Fruit fly (Drosophila melanogaster) whole organism, embryonic: ENCODE measurements around the gene CG9391.

Experiments
- B-H1 ChIP-seq: fragments of 200-800 bp; sonication (Bioruptor generic); IDR thresholded peaks from 3 replicates; pipeline ENCODE4 v1.3.6; 2022; ENCODE audit warnings: missing biosample characterization, missing genetic modification characterization
- Bdp1 ChIP-seq: fragments of 200-800 bp; sonication (Bioruptor generic); optimal IDR thresholded peaks from 3 replicates; lab custom pipeline; 2016; ENCODE audit warnings: missing biosample characterization, missing genetic modification characterization
- Bgb ChIP-seq: fragments of 200-800 bp; sonication (Bioruptor generic); IDR thresholded peaks from 2 replicates; pipeline ENCODE4 v1.3.6; 2022; ENCODE audit warnings: missing biosample characterization, missing genetic modification characterization; ENCODE audit not compliant: partially characterized antibody
- CG13424 ChIP-seq: fragments of 200-800 bp; sonication (Bioruptor generic); optimal IDR thresholded peaks from 2 replicates; lab custom pipeline; 2019; ENCODE audit warnings: missing biosample characterization, mild to moderate bottlenecking, missing genetic modification characterization, moderate library complexity
- CG14441 ChIP-seq: fragments of 200-800 bp; sonication (Bioruptor generic); IDR thresholded peaks from 2 replicates; pipeline ENCODE4 v1.3.6; 2022; ENCODE audit warnings: missing biosample characterization, missing genetic modification characterization
- CG1603 ChIP-seq: fragments of 200-800 bp; sonication (Bioruptor generic); optimal IDR thresholded peaks from 2 replicates; lab custom pipeline; 2019; ENCODE audit warnings: missing biosample characterization, mild to moderate bottlenecking, missing genetic modification characterization, moderate library complexity
- CG17802 ChIP-seq: fragments of 200-800 bp; sonication (Bioruptor generic); optimal IDR thresholded peaks from 2 replicates; lab custom pipeline; 2018; ENCODE audit warnings: missing biosample characterization, mild to moderate bottlenecking, missing genetic modification characterization, moderate library complexity
- CG17912 ChIP-seq: fragments of 200-800 bp; sonication (Bioruptor generic); optimal IDR thresholded peaks from 2 replicates; lab custom pipeline; 2018; ENCODE audit warnings: missing biosample characterization, mild to moderate bottlenecking, missing genetic modification characterization
- CG18619 ChIP-seq: fragments of 200-800 bp; sonication (Bioruptor generic); optimal IDR thresholded peaks from 3 replicates; lab custom pipeline; 2017; ENCODE audit warnings: missing biosample characterization, mild to moderate bottlenecking, missing genetic modification characterization
- CG3163 ChIP-seq: fragments of 200-800 bp; sonication (Bioruptor generic); optimal IDR thresholded peaks from 3 replicates; lab custom pipeline; 2016; ENCODE audit warnings: missing biosample characterization, missing genetic modification characterization
- CG42726 ChIP-seq: fragments of 200-800 bp; sonication (Bioruptor generic); IDR thresholded peaks from 2 replicates; pipeline ENCODE4 v1.3.6; 2022; ENCODE audit warnings: missing biosample characterization, missing genetic modification characterization; ENCODE audit not compliant: partially characterized antibody
- CG4328 ChIP-seq: fragments of 200-800 bp; sonication (Bioruptor generic); optimal IDR thresholded peaks from 3 replicates; lab custom pipeline; 2017; ENCODE audit warnings: missing biosample characterization, missing genetic modification reagents, missing genetic modification characterization
- CG43689 ChIP-seq: fragments of 200-800 bp; sonication (Bioruptor generic); IDR thresholded peaks from 2 replicates; pipeline ENCODE4 v1.3.6; 2022; ENCODE audit warnings: missing biosample characterization, missing genetic modification characterization
- CG4730 ChIP-seq: fragments of 200-800 bp; sonication (Bioruptor generic); IDR thresholded peaks from 2 replicates; pipeline ENCODE4 v1.3.6; 2022; ENCODE audit warnings: missing biosample characterization, missing genetic modification characterization
- CG4854 ChIP-seq: fragments of 200-800 bp; sonication (Bioruptor generic); optimal IDR thresholded peaks from 2 replicates; lab custom pipeline; 2016; ENCODE audit warnings: missing biosample characterization, missing genetic modification characterization, inconsistent platforms
- CG5180 ChIP-seq: fragments of 200-800 bp; sonication (Bioruptor generic); optimal IDR thresholded peaks from 3 replicates; lab custom pipeline; 2017; ENCODE audit warnings: missing biosample characterization, missing genetic modification characterization, mild to moderate bottlenecking, moderate library complexity, missing genetic modification reagents
- CG5953 ChIP-seq: fragments of 200-800 bp; sonication (Bioruptor generic); IDR thresholded peaks from 2 replicates; pipeline ENCODE4 v1.3.6; 2022; ENCODE audit warnings: missing biosample characterization, missing genetic modification characterization
- CG6683 ChIP-seq: fragments of 200-800 bp; sonication (Bioruptor generic); optimal IDR thresholded peaks from 2 replicates; lab custom pipeline; 2017; ENCODE audit warnings: missing biosample characterization, mild to moderate bottlenecking, missing genetic modification characterization, missing genetic modification reagents
- CG6765 ChIP-seq: fragments of 200-800 bp; sonication (Bioruptor generic); optimal IDR thresholded peaks from 3 replicates; lab custom pipeline; 2017; ENCODE audit warnings: missing biosample characterization, mild to moderate bottlenecking, missing genetic modification characterization
- Camta ChIP-seq: fragments of 200-800 bp; sonication (Bioruptor generic); optimal IDR thresholded peaks from 2 replicates; lab custom pipeline; 2016; ENCODE audit warnings: missing biosample characterization, missing genetic modification characterization
- D ChIP-seq, 2 experiments: fragments of 200-800 bp in 1 of 2; fragments of >200 bp in 1 of 2; sonication (Bioruptor generic) in 1 of 2; optimal IDR thresholded peaks; 2 replicates in 1 of 2; 3 replicates in 1 of 2; lab custom pipeline; 2017; ENCODE audit warnings: mild to moderate bottlenecking in 1 of 2, missing biosample characterization in 1 of 2, missing genetic modification characterization in 1 of 2, missing genetic modification reagents in 1 of 2
- Dll ChIP-seq: fragments of 200-800 bp; sonication (Bioruptor generic); IDR thresholded peaks from 4 replicates; pipeline ENCODE4 v1.3.6; 2022; ENCODE audit warnings: missing biosample characterization, missing genetic modification characterization; ENCODE audit not compliant: partially characterized antibody
- Eip74EF ChIP-seq, 2 experiments: fragments of 200-800 bp in 1 of 2; fragments of >200 bp in 1 of 2; sonication (Bioruptor generic) in 1 of 2; optimal IDR thresholded peaks; 2 replicates each; lab custom pipeline; 2017 to 2019; ENCODE audit warnings: missing biosample characterization in 2 of 2, missing genetic modification characterization in 2 of 2, mild to moderate bottlenecking in 1 of 2, moderate library complexity in 1 of 2
- HLH54F ChIP-seq: fragments of 200-800 bp; sonication (Bioruptor generic); optimal IDR thresholded peaks from 3 replicates; lab custom pipeline; 2016; ENCODE audit warnings: missing biosample characterization, missing genetic modification characterization
- Oli ChIP-seq: fragments of 200-800 bp; sonication (Bioruptor generic); optimal IDR thresholded peaks from 2 replicates; lab custom pipeline; 2018; ENCODE audit warnings: missing biosample characterization, mild to moderate bottlenecking, missing genetic modification characterization, moderate library complexity
- Optix ChIP-seq: fragments of 200-800 bp; sonication (Bioruptor generic); IDR thresholded peaks from 3 replicates; pipeline ENCODE4 v1.3.6; 2022; ENCODE audit warnings: missing biosample characterization, missing genetic modification characterization
- Ravus ChIP-seq: fragments of 200-800 bp; sonication (Bioruptor generic); IDR thresholded peaks from 2 replicates; pipeline ENCODE4 v1.3.6; 2022; ENCODE audit warnings: missing biosample characterization, missing genetic modification characterization
- Rx ChIP-seq: fragments of 200-800 bp; sonication (Bioruptor generic); IDR thresholded peaks from 2 replicates; pipeline ENCODE4 v1.3.6; 2022; ENCODE audit warnings: missing biosample characterization, missing genetic modification characterization
- Ssrp ChIP-seq: fragments of 200-800 bp; sonication (Bioruptor generic); optimal IDR thresholded peaks from 2 replicates; lab custom pipeline; 2018; ENCODE audit warnings: missing biosample characterization, mild to moderate bottlenecking, missing genetic modification characterization, moderate library complexity
- ap ChIP-seq: fragments of 200-800 bp; sonication (Bioruptor generic); IDR thresholded peaks from 2 replicates; pipeline ENCODE4 v1.3.6; 2022; ENCODE audit warnings: missing biosample characterization, missing genetic modification characterization
- bbx ChIP-seq: fragments of 200-800 bp; sonication (Bioruptor generic); IDR thresholded peaks from 2 replicates; pipeline ENCODE4 v1.3.6; 2022; ENCODE audit warnings: missing biosample characterization, missing genetic modification characterization; ENCODE audit not compliant: partially characterized antibody
- cad ChIP-seq: fragments of >200 bp; optimal IDR thresholded peaks from 2 replicates; lab custom pipeline; 2017; ENCODE audit warnings: missing biosample characterization, missing genetic modification characterization
- caup ChIP-seq: fragments of 200-800 bp; sonication (Bioruptor generic); optimal IDR thresholded peaks from 3 replicates; lab custom pipeline; 2017; ENCODE audit warnings: missing biosample characterization, mild to moderate bottlenecking, missing genetic modification characterization, moderate library complexity; ENCODE audit not compliant: severe bottlenecking
- ci ChIP-seq: fragments of 200-800 bp; sonication (Bioruptor generic); IDR thresholded peaks from 3 replicates; pipeline ENCODE4 v1.3.6; 2022; ENCODE audit warnings: missing biosample characterization, missing genetic modification characterization
- dimm ChIP-seq: fragments of 200-800 bp; sonication (Bioruptor generic); IDR thresholded peaks from 2 replicates; pipeline ENCODE4 v1.3.6; 2022; ENCODE audit warnings: missing biosample characterization, missing genetic modification characterization
- dysf ChIP-seq: fragments of 200-800 bp; sonication (Bioruptor generic); IDR thresholded peaks from 3 replicates; pipeline ENCODE4 v1.3.6; 2022; ENCODE audit warnings: missing biosample characterization, missing genetic modification characterization
- ftz-f1 ChIP-seq: fragments of 200-800 bp; sonication (Bioruptor generic); optimal IDR thresholded peaks from 2 replicates; lab custom pipeline; 2016; ENCODE audit warnings: missing biosample characterization, missing genetic modification characterization
- gfzf ChIP-seq: fragments of 200-800 bp; sonication (Bioruptor generic); optimal IDR thresholded peaks from 2 replicates; lab custom pipeline; 2016; ENCODE audit warnings: missing biosample characterization, mild to moderate bottlenecking, missing genetic modification characterization, moderate library complexity
- gsb ChIP-seq: fragments of 200-800 bp; sonication (Bioruptor generic); IDR thresholded peaks from 2 replicates; pipeline ENCODE4 v1.3.6; 2022; ENCODE audit warnings: missing biosample characterization, missing genetic modification characterization
- hbn ChIP-seq: fragments of 200-800 bp; sonication (Bioruptor generic); IDR thresholded peaks from 2 replicates; pipeline ENCODE4 v1.3.6; 2022; ENCODE audit warnings: missing biosample characterization, missing genetic modification characterization; ENCODE audit not compliant: partially characterized antibody
- lola ChIP-seq, 3 experiments: fragments of >200 bp in 2 of 3; fragments of 200-800 bp in 1 of 3; sonication (Bioruptor generic) in 1 of 3; optimal IDR thresholded peaks; 2 replicates each; lab custom pipeline; 2017 to 2019; ENCODE audit warnings: missing biosample characterization in 3 of 3, missing genetic modification characterization in 3 of 3, mild to moderate bottlenecking in 1 of 3, moderate library complexity in 1 of 3
- lov ChIP-seq, 2 experiments: fragments of 200-800 bp in 1 of 2; fragments of >200 bp in 1 of 2; sonication (Bioruptor generic) in 1 of 2; IDR thresholded peaks in 1 of 2; optimal IDR thresholded peaks in 1 of 2; 2 replicates in 1 of 2; 3 replicates in 1 of 2; pipeline versions ENCODE4 v1.3.6 to Lab custom; 2017 to 2022; ENCODE audit warnings: missing biosample characterization in 1 of 2, missing genetic modification characterization in 1 of 2
- sens ChIP-seq: fragments of 200-800 bp; sonication (Bioruptor generic); peaks from one replicate; lab custom pipeline; 2016; ENCODE audit warnings: missing biosample characterization, missing genetic modification characterization
- slp2 ChIP-seq: fragments of 200-800 bp; sonication (Bioruptor generic); optimal IDR thresholded peaks from 2 replicates; lab custom pipeline; 2016; ENCODE audit warnings: missing biosample characterization, missing genetic modification characterization
- sna ChIP-seq: fragments of 200-800 bp; sonication (Bioruptor generic); IDR thresholded peaks from 2 replicates; pipeline ENCODE4 v1.3.6; 2022; ENCODE audit warnings: missing biosample characterization, missing genetic modification characterization; ENCODE audit not compliant: partially characterized antibody
- stc ChIP-seq: fragments of 200-800 bp; sonication (Bioruptor generic); IDR thresholded peaks from 2 replicates; pipeline ENCODE4 v1.3.6; 2022; ENCODE audit warnings: missing biosample characterization, missing genetic modification characterization
- sug ChIP-seq: fragments of 200-800 bp; optimal IDR thresholded peaks from 2 replicates; lab custom pipeline; 2019; ENCODE audit warnings: missing biosample characterization, mild to moderate bottlenecking, missing genetic modification characterization, moderate library complexity
- usp ChIP-seq: fragments of >200 bp; optimal IDR thresholded peaks from 2 replicates; lab custom pipeline; 2017; ENCODE audit warnings: missing biosample characterization, missing genetic modification characterization
- yki ChIP-seq: fragments of >200 bp; optimal IDR thresholded peaks from 3 replicates; lab custom pipeline; 2018

Gene CG9391

dm6 chr3L:21239999-21240509, 28.1 kb downstream of the CG9391 start (continued):
- TF ChIP-seq ap: no peak
- TF ChIP-seq CG5953 (GFP tag; lab: Robert Waterston, UW): no peak
- no peak for TF ChIP-seq dimm (GFP tag; lab: Robert Waterston, UW)
- no peak; the same call in 2 of the 3 replicates for TF ChIP-seq B-H1 (GFP tag; lab: Robert Waterston, UW)
- TF ChIP-seq Ssrp (tag; lab: Kevin White, UChicago): no peak
- no peak for TF ChIP-seq Rx (GFP tag; lab: Robert Waterston, UW)
- TF ChIP-seq HLH54F (GFP tag; lab: Kevin White, UChicago): no peak
- TF ChIP-seq caup (GFP tag; lab: Kevin White, UChicago): peak; percentile 38
- no peak for TF ChIP-seq gsb (GFP tag; lab: Robert Waterston, UW)
- TF ChIP-seq hbn (GFP tag; lab: Robert Waterston, UW): peak; percentile 27; the same call in 1 of the 2 replicates
- no peak for TF ChIP-seq cad (GFP tag; lab: Kevin White, UChicago)
- no peak for TF ChIP-seq Optix (GFP tag; lab: Robert Waterston, UW)
- TF ChIP-seq yki (lab: Kevin White, UChicago): peak; percentile 27
- TF ChIP-seq CG4730 (GFP tag; lab: Robert Waterston, UW): no peak
- peak; percentile 48; the same call in 1 of the 2 replicates for TF ChIP-seq sna
- no peak for TF ChIP-seq Oli
- 0 out of 4 replicates have a peak, but pooled peaks have one; percentile 43 for TF ChIP-seq Dll
- no peak for TF ChIP-seq CG43689 (GFP tag; lab: Robert Waterston, UW)
- TF ChIP-seq lola (GFP tag; optimal IDR thresholded peaks at IDR 0.05; lab: Kevin White, UChicago): no peak
- TF ChIP-seq CG13424: no peak
- peak; percentile 55; the same call in 1 of the 2 replicates for TF ChIP-seq bbx (GFP tag; lab: Robert Waterston, UW)
- TF ChIP-seq sens (GFP tag; lab: Kevin White, UChicago): peak; percentile 64
- peak; percentile 54 for TF ChIP-seq ftz-f1 (GFP tag; lab: Kevin White, UChicago)
- TF ChIP-seq ci (GFP tag; lab: Robert Waterston, UW): peak; percentile 73; the same call in 2 of the 3 replicates
- TF ChIP-seq Bdp1 (GFP tag; lab: Kevin White, UChicago): no peak
- TF ChIP-seq gfzf (GFP tag; lab: Kevin White, UChicago): no peak
- TF ChIP-seq CG18619 (GFP tag; lab: Kevin White, UChicago): no peak
- TF ChIP-seq CG4328 (GFP tag; lab: Kevin White, UChicago): no peak
- TF ChIP-seq slp2 (GFP tag; lab: Kevin White, UChicago): no peak
- no peak for TF ChIP-seq CG14441 (GFP tag; lab: Robert Waterston, UW)
- peak; percentile 17; the same call in 1 of the 2 replicates for TF ChIP-seq stc (GFP tag; lab: Robert Waterston, UW)
- peak; percentile 20 for TF ChIP-seq CG1603 (tag; lab: Kevin White, UChicago)
- TF ChIP-seq CG5180 (GFP tag; lab: Kevin White, UChicago): peak; percentile 24
- TF ChIP-seq dysf (GFP tag; lab: Robert Waterston, UW): no peak; the same call in 2 of the 3 replicates
- no peak for TF ChIP-seq CG17912 (GFP tag; lab: Kevin White, UChicago)
- TF ChIP-seq Eip74EF (GFP tag; optimal IDR thresholded peaks at IDR 0.05; lab: Kevin White, UChicago): peak in 1 of 2 experiments; percentile 29
- no peak for TF ChIP-seq CG4854 (GFP tag; lab: Kevin White, UChicago)
- no peak for TF ChIP-seq lov (optimal IDR thresholded peaks at IDR 0.05; lab: Kevin White, UChicago)
- TF ChIP-seq lov (GFP tag; IDR thresholded peaks at IDR 0.05; lab: Robert Waterston, UW): no peak
- TF ChIP-seq CG17802 (tag; lab: Kevin White, UChicago): no peak
- TF ChIP-seq Ravus (GFP tag; lab: Robert Waterston, UW): no peak
- peak; percentile 52; the same call in 1 of the 2 replicates for TF ChIP-seq Bgb (GFP tag; lab: Robert Waterston, UW)
- no peak for TF ChIP-seq usp
- peak; percentile 68 for TF ChIP-seq CG3163 (GFP tag; lab: Kevin White, UChicago)
- no peak for TF ChIP-seq CG6683 (GFP tag; lab: Kevin White, UChicago)
- TF ChIP-seq Camta (GFP tag; lab: Kevin White, UChicago): no peak
- TF ChIP-seq sug (tag; lab: Kevin White, UChicago): no peak
- no peak for TF ChIP-seq D (optimal IDR thresholded peaks at IDR 0.05; lab: Kevin White, UChicago)
- TF ChIP-seq D (GFP tag; optimal IDR thresholded peaks at IDR 0.05; lab: Kevin White, UChicago): no peak
- no peak for TF ChIP-seq CG6765 (GFP tag; lab: Kevin White, UChicago)
- peak; percentile 73 for TF ChIP-seq CG42726 (GFP tag; lab: Robert Waterston, UW)
